Fruit fly (Drosophila melanogaster) whole organism: ENCODE results near the gene Tbcd.

Experiments
- CG8478 ChIP-seq: fragments of >200 bp; optimal IDR thresholded peaks from 2 replicates; lab custom pipeline; 2018; ENCODE audit warnings: inconsistent platforms
- Dll ChIP-seq: fragments of >200 bp; optimal IDR thresholded peaks from 2 replicates; lab custom pipeline; 2017
- EcR ChIP-seq, 2 experiments: fragments of >200 bp; optimal IDR thresholded peaks; 2 replicates each; lab custom pipeline; 2017; ENCODE audit warnings: missing biosample characterization in 2 of 2, missing genetic modification characterization in 2 of 2, missing genetic modification reagents in 2 of 2
- pan ChIP-seq: fragments of >200 bp; optimal IDR thresholded peaks from 2 replicates; lab custom pipeline; 2017
- psq ChIP-seq: fragments of >200 bp; optimal IDR thresholded peaks from 2 replicates; lab custom pipeline; 2017

- TF ChIP-seq CG8478 (lab: Kevin White, UChicago) (no peak), pan (lab: Kevin White, UChicago) (no peak), EcR (GFP tag; optimal IDR thresholded peaks at IDR 0.05; lab: Kevin White, UChicago) (no peak), Dll (no peak), psq (lab: Kevin White, UChicago) (no peak)
Measured at dm6 chr2L:2185373-2185772, 38.1 kb downstream of the Tbcd start.
